Worm (Caenorhabditis elegans): ENCODE measurements around the gene ptr-22.
A peak's percentile ranks its signal among the peaks of the same experiment; 100 is the strongest.

Gene ptr-22

DNA sequence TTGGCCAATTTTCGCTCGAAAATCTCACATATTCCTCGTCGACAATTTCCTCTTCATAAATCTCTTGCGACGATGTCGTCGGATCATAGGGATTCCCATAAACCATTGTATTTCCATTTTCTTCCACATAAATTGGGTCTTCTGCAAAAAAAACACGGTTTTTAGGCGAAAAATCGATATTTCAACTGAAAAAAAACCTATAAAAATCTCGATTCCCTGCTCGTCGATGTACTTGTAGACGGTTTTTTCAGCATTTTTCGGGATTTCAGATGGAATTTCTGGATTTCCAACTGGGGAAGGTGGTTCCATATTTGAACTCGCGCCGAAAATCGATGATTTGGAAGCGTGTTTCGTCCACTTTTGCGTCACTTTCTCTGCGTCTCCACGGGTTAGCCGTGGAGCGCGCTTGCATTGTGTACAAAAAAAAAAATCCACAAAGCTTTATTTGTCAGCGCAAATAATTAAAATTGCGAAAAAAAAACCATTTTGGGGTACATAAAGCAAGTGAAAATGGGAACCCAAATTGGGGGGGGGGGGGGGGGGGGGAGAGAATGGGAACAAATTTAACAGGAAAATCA is 36.4 kb upstream of the ptr-22 start, which contains the start of gene Y39B6A.43 (continued):
- TF ChIP-seq saeg-2 (GFP tag; IDR thresholded peaks at IDR 0.05) = peak; percentile 92
- TF ChIP-seq pqm-1 (tag; optimal IDR thresholded peaks at IDR 0.05) = peak; percentile 11
- peak; percentile 60 for TF ChIP-seq zag-1 (tag; optimal IDR thresholded peaks at IDR 0.05)
- TF ChIP-seq zfp-3 (GFP tag; conservative IDR thresholded peaks at IDR 0.05) = peak; percentile 97
- peak; percentile 84 for TF ChIP-seq ZK337.2 (GFP tag; IDR thresholded peaks at IDR 0.05)
- peak; percentile 78 for TF ChIP-seq mxl-3 (GFP tag; optimal IDR thresholded peaks at IDR 0.05)
- TF ChIP-seq unc-62 (GFP tag; optimal IDR thresholded peaks at IDR 0.05 in 1 of 2) = peak in 1 of 2 experiments; percentile 99
- no peak for TF ChIP-seq unc-62 (tag; optimal IDR thresholded peaks at IDR 0.05)
- TF ChIP-seq R02D3.7 (tag; optimal IDR thresholded peaks at IDR 0.05) = no peak
- peak; percentile 99 for TF ChIP-seq lin-13 (GFP tag; optimal IDR thresholded peaks at IDR 0.05)
- TF ChIP-seq set-16 (GFP tag; IDR thresholded peaks at IDR 0.05) = peak; percentile 64
- TF ChIP-seq hlh-30 (tag; optimal IDR thresholded peaks at IDR 0.05; ENCODE audit: insufficient read depth) = peak; percentile 90
- TF ChIP-seq ceh-82 (tag; optimal IDR thresholded peaks at IDR 0.05) = no peak
- TF ChIP-seq arid-1 (GFP tag; conservative IDR thresholded peaks at IDR 0.05) = peak; percentile 97
- peak; percentile 55 for TF ChIP-seq nhr-76 (tag; optimal IDR thresholded peaks at IDR 0.05)
- peak; percentile 48 for TF ChIP-seq fos-1 (tag; optimal IDR thresholded peaks at IDR 0.05)
- TF ChIP-seq unc-39 (tag; optimal IDR thresholded peaks at IDR 0.05) = no peak
- peak; percentile 91 for TF ChIP-seq T20F7.1 (GFP tag; optimal IDR thresholded peaks at IDR 0.05)
- peak; percentile 100 for TF ChIP-seq lin-38 (GFP tag; IDR thresholded peaks at IDR 0.05)
- TF ChIP-seq nhr-41 (GFP tag; IDR thresholded peaks at IDR 0.05) = peak; percentile 83
- TF ChIP-seq duxl-1 (tag; optimal IDR thresholded peaks at IDR 0.05; ENCODE audit: poor library complexity) = peak; percentile 96
- TF ChIP-seq Y75B8A.6 (GFP tag; IDR thresholded peaks at IDR 0.05) = peak; percentile 87
- TF ChIP-seq pha-4 (GFP tag; IDR thresholded peaks at IDR 0.05) = peak; percentile 97
- TF ChIP-seq pha-4 (tag; optimal IDR thresholded peaks at IDR 0.05) = peak; percentile 94
- TF ChIP-seq cey-2 (tag; optimal IDR thresholded peaks at IDR 0.05; ENCODE audit: borderline replicate concordance, insufficient read depth) = no peak
- TF ChIP-seq ztf-11 (tag; optimal IDR thresholded peaks at IDR 0.05) = no peak
- peak; percentile 80; the same call in 1 of the 2 replicates for TF ChIP-seq dmd-8 (GFP tag; IDR thresholded peaks at IDR 0.05)
- TF ChIP-seq ceh-44 (GFP tag; IDR thresholded peaks at IDR 0.05) = peak; percentile 94
- peak; percentile 95 for TF ChIP-seq ctbp-1 (GFP tag; IDR thresholded peaks at IDR 0.05)
- TF ChIP-seq madf-9 (GFP tag; conservative IDR thresholded peaks at IDR 0.05) = peak; percentile 93
- TF ChIP-seq lsy-2 (tag; optimal IDR thresholded peaks at IDR 0.05) = peak; percentile 91 to 97
- TF ChIP-seq nhr-102 (tag; optimal IDR thresholded peaks at IDR 0.05) = peak; percentile 95
- TF ChIP-seq ama-1 (optimal IDR thresholded peaks at IDR 0.05) = peak; percentile 80
- TF ChIP-seq hmg-1.1 (GFP tag; IDR thresholded peaks at IDR 0.05) = peak; percentile 97
- peak; percentile 85 to 92 for TF ChIP-seq madf-5 (GFP tag; IDR thresholded peaks at IDR 0.05)
- TF ChIP-seq dve-1 (tag; optimal IDR thresholded peaks at IDR 0.05; ENCODE audit: insufficient read depth) = peak; percentile 99
- TF ChIP-seq ceh-62 (tag; optimal IDR thresholded peaks at IDR 0.05) = no peak
- peak; percentile 81 for TF ChIP-seq zip-2 (tag; optimal IDR thresholded peaks at IDR 0.05)
- TF ChIP-seq F49E8.2 (tag; optimal IDR thresholded peaks at IDR 0.05; ENCODE audit: borderline replicate concordance) = peak; percentile 96
- peak; percentile 98 for TF ChIP-seq nhr-77 (tag; optimal IDR thresholded peaks at IDR 0.05)
- peak; percentile 13 for TF ChIP-seq ceh-28 (tag; optimal IDR thresholded peaks at IDR 0.05)
- peak; percentile 70 for TF ChIP-seq nhr-237 (tag; optimal IDR thresholded peaks at IDR 0.05)
- TF ChIP-seq zip-11 (GFP tag; IDR thresholded peaks at IDR 0.05) = no peak
- TF ChIP-seq fkh-10 (GFP tag; optimal IDR thresholded peaks at IDR 0.05) = peak; percentile 78
- TF ChIP-seq ztf-7 (tag; optimal IDR thresholded peaks at IDR 0.05) = peak; percentile 73
- TF ChIP-seq dmd-6 (GFP tag; IDR thresholded peaks at IDR 0.05) = peak; percentile 98
- TF ChIP-seq lin-15B (tag; optimal IDR thresholded peaks at IDR 0.05) = peak; percentile 94
- peak; percentile 83 for TF ChIP-seq vab-7 (GFP tag; IDR thresholded peaks at IDR 0.05)
- TF ChIP-seq F37D6.2 (tag; optimal IDR thresholded peaks at IDR 0.05) = peak; percentile 95
- TF ChIP-seq Y105C5A.15 (GFP tag; IDR thresholded peaks at IDR 0.05) = peak; percentile 69; the same call in 1 of the 2 replicates
- peak; percentile 78 for TF ChIP-seq ces-1 (GFP tag; optimal IDR thresholded peaks at IDR 0.05)
